Fruit fly (Drosophila melanogaster) whole organism, embryonic: ENCODE results near the gene CG16826.

Experiments
- Bdp1 ChIP-seq: fragments of 200-800 bp; sonication (Bioruptor generic); optimal IDR thresholded peaks from 3 replicates; lab custom pipeline; 2016; ENCODE audit warnings: missing biosample characterization, missing genetic modification characterization
- BtbVII ChIP-seq: fragments of 200-800 bp; sonication (Bioruptor generic); optimal IDR thresholded peaks from 3 replicates; lab custom pipeline; 2017; ENCODE audit warnings: missing biosample characterization, mild to moderate bottlenecking, missing genetic modification characterization
- CG11456 ChIP-seq: fragments of 200-800 bp; sonication (Bioruptor generic); IDR thresholded peaks from 3 replicates; pipeline ENCODE4 v1.3.6; 2022; ENCODE audit warnings: missing biosample characterization, missing genetic modification characterization
- CG11560 ChIP-seq: fragments of 200-800 bp; sonication (Bioruptor generic); IDR thresholded peaks from 3 replicates; pipeline ENCODE4 v1.3.6; 2022; ENCODE audit warnings: missing biosample characterization, missing genetic modification characterization
- CG11723 ChIP-seq: fragments of 200-800 bp; sonication (Bioruptor generic); optimal IDR thresholded peaks from 2 replicates; lab custom pipeline; 2017; ENCODE audit warnings: missing biosample characterization, mild to moderate bottlenecking, missing genetic modification characterization
- CG12071 ChIP-seq: fragments of 200-800 bp; sonication (Bioruptor generic); optimal IDR thresholded peaks from 3 replicates; lab custom pipeline; 2018; ENCODE audit warnings: missing biosample characterization, mild to moderate bottlenecking, missing genetic modification characterization
- CG12299 ChIP-seq: fragments of 200-800 bp; sonication (Bioruptor generic); optimal IDR thresholded peaks from 2 replicates; lab custom pipeline; 2018; ENCODE audit warnings: missing biosample characterization, mild to moderate bottlenecking, missing genetic modification characterization
- CG1233 ChIP-seq: fragments of 200-800 bp; sonication (Bioruptor generic); optimal IDR thresholded peaks from 4 replicates; lab custom pipeline; 2018; ENCODE audit warnings: missing biosample characterization, mild to moderate bottlenecking, missing genetic modification characterization
- CG12391 ChIP-seq: fragments of 200-800 bp; sonication (Bioruptor generic); optimal IDR thresholded peaks from 3 replicates; lab custom pipeline; 2018; ENCODE audit warnings: missing biosample characterization, mild to moderate bottlenecking, missing genetic modification characterization, moderate library complexity
- CG14441 ChIP-seq: fragments of 200-800 bp; sonication (Bioruptor generic); IDR thresholded peaks from 2 replicates; pipeline ENCODE4 v1.3.6; 2022; ENCODE audit warnings: missing biosample characterization, missing genetic modification characterization
- CG14965 ChIP-seq: fragments of 200-800 bp; sonication (Bioruptor generic); optimal IDR thresholded peaks from 2 replicates; lab custom pipeline; 2016; ENCODE audit warnings: missing biosample characterization, missing genetic modification characterization, borderline replicate concordance
- CG15479 ChIP-seq: fragments of 200-800 bp; sonication (Bioruptor generic); optimal IDR thresholded peaks from 3 replicates; lab custom pipeline; 2019; ENCODE audit warnings: missing biosample characterization, mild to moderate bottlenecking, missing genetic modification characterization, moderate library complexity
- CG1602 ChIP-seq: fragments of 200-800 bp; sonication (Bioruptor generic); optimal IDR thresholded peaks from 3 replicates; lab custom pipeline; 2016; ENCODE audit warnings: missing biosample characterization, missing genetic modification characterization
- CG17385 ChIP-seq: fragments of 200-800 bp; sonication (Bioruptor generic); optimal IDR thresholded peaks from 3 replicates; lab custom pipeline; 2018; ENCODE audit warnings: missing biosample characterization, mild to moderate bottlenecking, missing genetic modification characterization
- CG4730 ChIP-seq: fragments of 200-800 bp; sonication (Bioruptor generic); IDR thresholded peaks from 2 replicates; pipeline ENCODE4 v1.3.6; 2022; ENCODE audit warnings: missing biosample characterization, missing genetic modification characterization
- CG6683 ChIP-seq: fragments of 200-800 bp; sonication (Bioruptor generic); optimal IDR thresholded peaks from 2 replicates; lab custom pipeline; 2017; ENCODE audit warnings: missing biosample characterization, mild to moderate bottlenecking, missing genetic modification characterization, missing genetic modification reagents
- CG7271 ChIP-seq: fragments of 200-800 bp; sonication (Bioruptor generic); optimal IDR thresholded peaks from 2 replicates; lab custom pipeline; 2018; ENCODE audit warnings: missing biosample characterization, mild to moderate bottlenecking, missing genetic modification characterization, moderate library complexity
- CG7357 ChIP-seq: fragments of 200-800 bp; sonication (Bioruptor generic); IDR thresholded peaks from 3 replicates; pipeline ENCODE4 v1.3.6; 2022; ENCODE audit warnings: missing biosample characterization, missing genetic modification characterization
- CG7745 ChIP-seq: fragments of 200-800 bp; sonication (Bioruptor generic); optimal IDR thresholded peaks from 2 replicates; lab custom pipeline; 2018; ENCODE audit warnings: missing biosample characterization, mild to moderate bottlenecking, missing genetic modification characterization, moderate library complexity
- CG8290 ChIP-seq, 3 experiments: fragments of 200-800 bp; sonication (Bioruptor generic); optimal IDR thresholded peaks; 2 replicates each; lab custom pipeline; 2016 to 2019; ENCODE audit warnings: missing biosample characterization in 3 of 3, missing genetic modification characterization in 3 of 3, mild to moderate bottlenecking in 2 of 3, moderate library complexity in 1 of 3
- CG9609 ChIP-seq: fragments of 200-800 bp; sonication (Bioruptor generic); optimal IDR thresholded peaks from 3 replicates; lab custom pipeline; 2016; ENCODE audit warnings: missing biosample characterization, missing genetic modification characterization
- D ChIP-seq, 2 experiments: fragments of 200-800 bp in 1 of 2; fragments of >200 bp in 1 of 2; sonication (Bioruptor generic) in 1 of 2; optimal IDR thresholded peaks; 2 replicates in 1 of 2; 3 replicates in 1 of 2; lab custom pipeline; 2017; ENCODE audit warnings: mild to moderate bottlenecking in 1 of 2, missing biosample characterization in 1 of 2, missing genetic modification characterization in 1 of 2, missing genetic modification reagents in 1 of 2
- Dbx ChIP-seq: fragments of 200-800 bp; sonication (Bioruptor generic); IDR thresholded peaks from 3 replicates; pipeline ENCODE4 v1.3.6; 2022; ENCODE audit warnings: missing biosample characterization, missing genetic modification characterization
- Dip2 ChIP-seq: fragments of 200-800 bp; sonication (Bioruptor generic); IDR thresholded peaks from 2 replicates; pipeline ENCODE4 v1.3.6; 2022; ENCODE audit warnings: missing biosample characterization, missing genetic modification characterization
- HLH4C ChIP-seq: fragments of 200-800 bp; sonication (Bioruptor generic); IDR thresholded peaks from 3 replicates; pipeline ENCODE4 v1.3.6; 2022; ENCODE audit warnings: missing biosample characterization, missing genetic modification characterization; ENCODE audit not compliant: partially characterized antibody
- MESR4 ChIP-seq: fragments of 200-800 bp; sonication (Bioruptor generic); optimal IDR thresholded peaks from 2 replicates; lab custom pipeline; 2018; ENCODE audit warnings: missing biosample characterization, mild to moderate bottlenecking, missing genetic modification characterization, moderate library complexity
- Nf-YB ChIP-seq: fragments of 200-800 bp; sonication (Bioruptor generic); optimal IDR thresholded peaks from 3 replicates; lab custom pipeline; 2019; ENCODE audit warnings: missing biosample characterization, mild to moderate bottlenecking, missing genetic modification characterization, moderate library complexity
- Scr ChIP-seq: fragments of 200-800 bp; sonication (Bioruptor generic); IDR thresholded peaks from 2 replicates; pipeline ENCODE4 v1.3.6; 2022; ENCODE audit warnings: missing biosample characterization, missing genetic modification characterization; ENCODE audit not compliant: partially characterized antibody
- Vsx1 ChIP-seq: fragments of 200-800 bp; sonication (Bioruptor generic); optimal IDR thresholded peaks from 2 replicates; lab custom pipeline; 2017; ENCODE audit warnings: missing biosample characterization, mild to moderate bottlenecking, missing genetic modification characterization, missing genetic modification reagents
- ap ChIP-seq: fragments of 200-800 bp; sonication (Bioruptor generic); IDR thresholded peaks from 2 replicates; pipeline ENCODE4 v1.3.6; 2022; ENCODE audit warnings: missing biosample characterization, missing genetic modification characterization
- bowl ChIP-seq: fragments of 200-800 bp; sonication (Bioruptor generic); IDR thresholded peaks from 2 replicates; pipeline ENCODE4 v1.3.6; 2022; ENCODE audit warnings: missing biosample characterization, missing genetic modification characterization
- crc ChIP-seq: fragments of 200-800 bp; sonication (Bioruptor generic); optimal IDR thresholded peaks from 2 replicates; lab custom pipeline; 2016; ENCODE audit warnings: missing biosample characterization, missing genetic modification characterization
- dati ChIP-seq: fragments of 200-800 bp; sonication (Bioruptor generic); IDR thresholded peaks from 2 replicates; pipeline ENCODE4 v1.3.6; 2022; ENCODE audit warnings: missing biosample characterization, missing genetic modification characterization
- jumu ChIP-seq: fragments of 200-800 bp; sonication (Bioruptor generic); optimal IDR thresholded peaks from 3 replicates; lab custom pipeline; 2016; ENCODE audit warnings: missing biosample characterization, missing genetic modification characterization
- mam ChIP-seq: fragments of 200-800 bp; sonication (Bioruptor generic); optimal IDR thresholded peaks from 3 replicates; lab custom pipeline; 2016; ENCODE audit warnings: missing biosample characterization, missing genetic modification characterization
- nmo ChIP-seq: fragments of 200-800 bp; sonication (Bioruptor generic); optimal IDR thresholded peaks from 2 replicates; lab custom pipeline; 2018; ENCODE audit warnings: missing biosample characterization, mild to moderate bottlenecking, missing genetic modification characterization, moderate library complexity
- nom ChIP-seq: fragments of 200-800 bp; sonication (Bioruptor generic); optimal IDR thresholded peaks from 2 replicates; lab custom pipeline; 2017; ENCODE audit warnings: missing biosample characterization, missing genetic modification characterization, mild to moderate bottlenecking, moderate library complexity, missing genetic modification reagents
- odd ChIP-seq: fragments of 200-800 bp; sonication (Bioruptor generic); optimal IDR thresholded peaks from 2 replicates; lab custom pipeline; 2017; ENCODE audit warnings: missing biosample characterization, mild to moderate bottlenecking, missing genetic modification characterization
- pfk ChIP-seq: fragments of 200-800 bp; sonication (Bioruptor generic); optimal IDR thresholded peaks from 2 replicates; lab custom pipeline; 2018; ENCODE audit warnings: missing biosample characterization, mild to moderate bottlenecking, missing genetic modification characterization, moderate library complexity
- pho ChIP-seq: fragments of 200-800 bp; sonication (Bioruptor generic); optimal IDR thresholded peaks from 2 replicates; lab custom pipeline; 2016; ENCODE audit warnings: missing biosample characterization, missing genetic modification characterization
- pita ChIP-seq: fragments of 200-800 bp; sonication (Bioruptor generic); optimal IDR thresholded peaks from 2 replicates; lab custom pipeline; 2017; ENCODE audit warnings: missing biosample characterization, mild to moderate bottlenecking, missing genetic modification characterization
- psq ChIP-seq: fragments of 200-800 bp; sonication (Bioruptor generic); optimal IDR thresholded peaks from 2 replicates; lab custom pipeline; 2017; ENCODE audit warnings: missing biosample characterization, missing genetic modification characterization
- repo ChIP-seq: fragments of 200-800 bp; sonication (Bioruptor generic); optimal IDR thresholded peaks from 2 replicates; lab custom pipeline; 2016; ENCODE audit warnings: missing biosample characterization, missing genetic modification characterization
- seq ChIP-seq: fragments of 200-800 bp; sonication (Bioruptor generic); IDR thresholded peaks from 2 replicates; pipeline ENCODE4 v1.3.6; 2022; ENCODE audit warnings: missing biosample characterization, missing genetic modification characterization
- shn ChIP-seq: fragments of 200-800 bp; sonication (Bioruptor generic); optimal IDR thresholded peaks from 3 replicates; lab custom pipeline; 2016; ENCODE audit warnings: missing biosample characterization, missing genetic modification characterization
- tup ChIP-seq: fragments of 200-800 bp; sonication (Bioruptor generic); optimal IDR thresholded peaks from 2 replicates; lab custom pipeline; 2016; ENCODE audit warnings: missing biosample characterization, mild to moderate bottlenecking, missing genetic modification characterization, moderate library complexity
- wor ChIP-seq: fragments of 200-800 bp; sonication (Bioruptor generic); IDR thresholded peaks from 2 replicates; pipeline ENCODE4 v1.3.6; 2022; ENCODE audit warnings: missing biosample characterization, missing genetic modification characterization

CG16826 gene

dm6 chr2L:13373435-13374242 lies 26.1 kb downstream of the CG16826 start, which contains the start of the genes Bdp1 and CG6565:
Bdp1 (minus strand) TSS chr2L:13373890.
CG6565 (plus strand) TSS chr2L:13374019.
- peak; percentile 99 for TF ChIP-seq nmo
- peak; percentile 87 for TF ChIP-seq ap (GFP tag; lab: Robert Waterston, UW)
- peak; percentile 79 for TF ChIP-seq MESR4 (GFP tag; lab: Kevin White, UChicago)
- TF ChIP-seq seq (GFP tag; lab: Robert Waterston, UW): peak; percentile 93
- peak; percentile 100 for TF ChIP-seq CG8290 (GFP tag; optimal IDR thresholded peaks at IDR 0.05; lab: Kevin White, UChicago)
- TF ChIP-seq CG8290 (tag; optimal IDR thresholded peaks at IDR 0.05; lab: Kevin White, UChicago): peak; percentile 87 to 99
- TF ChIP-seq pita (GFP tag; lab: Kevin White, UChicago): no peak
- peak; percentile 94 for TF ChIP-seq CG11723 (GFP tag; lab: Kevin White, UChicago)
- TF ChIP-seq tup (GFP tag; lab: Kevin White, UChicago): peak; percentile 94
- peak; percentile 91 for TF ChIP-seq CG7357 (GFP tag; lab: Robert Waterston, UW)
- TF ChIP-seq Nf-YB (GFP tag; lab: Kevin White, UChicago): peak; percentile 82
- no peak for TF ChIP-seq HLH4C (GFP tag; lab: Robert Waterston, UW)
- TF ChIP-seq pfk (GFP tag; lab: Kevin White, UChicago): peak; percentile 44
- peak; percentile 75 for TF ChIP-seq CG7271 (tag; lab: Kevin White, UChicago)
- peak; percentile 96 for TF ChIP-seq repo (GFP tag; lab: Kevin White, UChicago)
- TF ChIP-seq Dip2: peak; percentile 73
- TF ChIP-seq CG4730 (GFP tag; lab: Robert Waterston, UW): peak; percentile 94
- TF ChIP-seq BtbVII (GFP tag; lab: Kevin White, UChicago): peak; percentile 93
- peak; percentile 96 for TF ChIP-seq CG1233 (GFP tag; lab: Kevin White, UChicago)
- TF ChIP-seq CG6683 (GFP tag; lab: Kevin White, UChicago): peak; percentile 86
- TF ChIP-seq dati (GFP tag; lab: Robert Waterston, UW): peak; percentile 60
- peak; percentile 68; the same call in 1 of the 2 replicates for TF ChIP-seq bowl (GFP tag; lab: Robert Waterston, UW)
- no peak for TF ChIP-seq CG7745 (tag; lab: Kevin White, UChicago)
- TF ChIP-seq CG12299 (tag; lab: Kevin White, UChicago): peak; percentile 92
- TF ChIP-seq CG9609 (GFP tag; lab: Kevin White, UChicago): peak; percentile 99
- TF ChIP-seq Vsx1 (GFP tag; lab: Kevin White, UChicago): peak; percentile 87
- TF ChIP-seq CG11456 (GFP tag; lab: Robert Waterston, UW): peak; percentile 93
- peak; percentile 81 for TF ChIP-seq CG12071
- peak; percentile 99 for TF ChIP-seq CG1602 (GFP tag; lab: Kevin White, UChicago)
- no peak for TF ChIP-seq D (optimal IDR thresholded peaks at IDR 0.05; lab: Kevin White, UChicago)
- peak; percentile 96 for TF ChIP-seq D (GFP tag; optimal IDR thresholded peaks at IDR 0.05; lab: Kevin White, UChicago)
- peak; percentile 95 for TF ChIP-seq CG14441
- peak; percentile 99 for TF ChIP-seq jumu
- peak; percentile 93 for TF ChIP-seq CG17385 (GFP tag; lab: Kevin White, UChicago)
- peak; percentile 99 for TF ChIP-seq pho (GFP tag; lab: Kevin White, UChicago)
- peak; percentile 77 for TF ChIP-seq CG15479 (GFP tag; lab: Kevin White, UChicago)
- peak; percentile 90 for TF ChIP-seq odd (GFP tag; lab: Kevin White, UChicago)
- peak; percentile 95 for TF ChIP-seq crc (GFP tag; lab: Kevin White, UChicago)
- TF ChIP-seq shn: peak; percentile 99
- TF ChIP-seq mam: peak; percentile 99
- peak; percentile 96 for TF ChIP-seq wor (GFP tag; lab: Robert Waterston, UW)
- peak; percentile 80 for TF ChIP-seq nom (GFP tag; lab: Kevin White, UChicago)
- peak; percentile 76 for TF ChIP-seq CG14965
- TF ChIP-seq CG11560 (tag; lab: Robert Waterston, UW): peak; percentile 91
- TF ChIP-seq Dbx (GFP tag; lab: Robert Waterston, UW): peak; percentile 97
- TF ChIP-seq Bdp1: peak; percentile 96
- peak; percentile 48; the same call in 1 of the 2 replicates for TF ChIP-seq Scr
- TF ChIP-seq psq (GFP tag; lab: Kevin White, UChicago): peak; percentile 93
- peak; percentile 98 for TF ChIP-seq CG12391 (tag; lab: Kevin White, UChicago)
